Worm (Caenorhabditis elegans): ENCODE results near the gene ssq-3.

The ssq-3 gene

DNA sequence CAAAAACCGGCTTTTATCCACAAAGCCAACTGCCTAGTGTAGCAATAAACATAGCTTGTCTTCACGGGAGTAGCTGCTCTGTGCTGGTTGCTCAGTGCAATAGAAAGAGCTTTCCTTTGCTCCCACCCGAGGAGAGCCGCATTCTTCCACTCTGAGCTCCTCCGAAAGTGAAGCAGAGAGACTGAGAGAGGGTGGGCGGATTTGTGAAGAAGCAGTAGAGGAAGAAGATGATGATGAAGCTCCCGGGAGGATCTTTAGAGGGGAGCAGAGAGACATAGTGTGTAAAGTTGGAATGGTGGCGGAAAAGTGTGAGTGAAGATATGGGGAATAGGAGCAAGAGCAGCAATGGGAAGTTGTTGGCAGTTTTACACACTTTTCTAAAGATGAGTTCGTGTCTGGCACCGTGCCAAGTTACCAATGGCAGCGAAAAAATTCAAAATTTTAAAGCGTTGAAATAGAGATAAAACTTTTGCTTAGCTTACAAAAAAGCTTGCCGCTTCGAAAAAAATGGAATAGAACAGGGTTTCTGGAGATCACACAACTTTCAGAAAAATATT lies 12.8 kb upstream of the ssq-3 start, which contains the start of gene ZC477.4:
ZC477.4 (minus strand) TSS at position 276 of the 557 bp plus-strand sequence.
- TF ChIP-seq him-1 (tag; optimal IDR thresholded peaks at IDR 0.05) (no peak), dao-5 (tag; optimal IDR thresholded peaks at IDR 0.05) (no peak), W03F9.2 (tag; optimal IDR thresholded peaks at IDR 0.05) (no peak)

ce11 chrIV:7099377-7099776 lies 12.0 kb upstream of the ssq-3 start:
- no peak for TF ChIP-seq him-1 (tag; optimal IDR thresholded peaks at IDR 0.05)

DNA sequence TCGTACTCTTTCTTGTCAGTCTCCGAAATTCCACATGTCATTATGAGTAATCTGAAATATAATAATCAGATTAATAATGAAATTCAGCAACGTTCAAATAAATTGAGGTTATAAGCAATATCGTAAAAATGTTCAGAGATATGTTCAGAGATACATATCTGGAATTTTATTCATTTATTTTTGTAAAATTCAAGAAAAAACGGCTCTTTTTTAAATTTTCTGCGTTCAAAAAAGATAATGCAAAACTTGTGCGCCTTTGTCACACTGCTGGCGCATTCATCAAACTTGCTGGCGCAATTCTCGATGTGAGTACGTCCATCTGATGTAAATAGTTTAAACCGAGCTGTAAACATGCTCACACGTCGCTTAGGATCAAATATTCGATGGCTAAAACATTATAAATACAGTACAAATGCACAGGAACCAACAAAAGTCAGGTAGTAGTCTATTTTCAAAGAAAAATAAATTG lies 8.2 kb upstream of the ssq-3 start, which contains the start of the genes rde-8 and ZC477.3:
rde-8 (minus strand) TSS at position 51 of the 469 bp plus-strand sequence.
ZC477.3 (plus strand) TSS at position 282 of the 469 bp plus-strand sequence.
- TF ChIP-seq W03F9.2 (tag; optimal IDR thresholded peaks at IDR 0.05) (peak; percentile 75), him-1 (tag; optimal IDR thresholded peaks at IDR 0.05) (no peak)

ce11 chrIV:7107893-7108292 lies 3.5 kb upstream of the ssq-3 start, which contains the start of gene ZC477.2:
Gene ZC477.2 (plus strand): TSS chrIV:7108193.
- TF ChIP-seq W03F9.2 (tag; optimal IDR thresholded peaks at IDR 0.05) (no peak), dao-5 (tag; optimal IDR thresholded peaks at IDR 0.05) (no peak), him-1 (tag; optimal IDR thresholded peaks at IDR 0.05) (no peak)

ce11 chrIV:7114599-7114998 lies 3.2 kb downstream of the ssq-3 start, which contains the start of gene nas-8:
Gene nas-8 (plus strand): TSS chrIV:7114899.
- no peak for TF ChIP-seq dao-5 (tag; optimal IDR thresholded peaks at IDR 0.05)
- no peak for TF ChIP-seq him-1 (tag; optimal IDR thresholded peaks at IDR 0.05)
- TF ChIP-seq W03F9.2 (tag; optimal IDR thresholded peaks at IDR 0.05), result no peak

ce11 chrIV:7121313-7122055 lies 10.1 kb downstream of the ssq-3 start, which contains the start of the genes C34D4.10 and str-48:
Gene C34D4.10 (minus strand): TSS chrIV:7121413.
Gene str-48 (plus strand): TSS chrIV:7122005.
- TF ChIP-seq dao-5 (tag; optimal IDR thresholded peaks at IDR 0.05) (no peak), him-1 (tag; optimal IDR thresholded peaks at IDR 0.05) (no peak), W03F9.2 (tag; optimal IDR thresholded peaks at IDR 0.05) (no peak)

DNA sequence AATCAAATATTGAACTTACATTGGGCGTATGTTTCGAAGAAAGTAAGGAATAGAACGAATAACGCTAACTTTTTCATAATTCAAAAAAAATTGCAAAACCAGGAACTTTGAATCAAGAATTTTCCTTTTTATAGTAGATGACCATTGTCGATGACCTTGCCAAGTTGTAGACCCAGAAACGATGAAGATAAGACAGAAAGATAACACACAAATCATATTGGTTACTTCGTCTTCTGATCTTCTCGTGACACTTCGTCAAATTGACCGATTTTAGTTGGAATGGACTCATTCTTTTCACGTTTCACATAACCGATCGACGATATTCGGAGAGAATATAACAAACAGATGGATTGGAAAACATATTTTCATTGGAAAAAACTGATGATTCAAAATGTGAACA lies 20.4 kb downstream of the ssq-3 start, which contains the start of gene grsp-3:
grsp-3 (minus strand) TSS at position 149 of the 400 bp plus-strand sequence.
- TF ChIP-seq W03F9.2 (tag; optimal IDR thresholded peaks at IDR 0.05) (no peak), dao-5 (tag; optimal IDR thresholded peaks at IDR 0.05) (no peak), him-1 (tag; optimal IDR thresholded peaks at IDR 0.05) (no peak)

DNA sequence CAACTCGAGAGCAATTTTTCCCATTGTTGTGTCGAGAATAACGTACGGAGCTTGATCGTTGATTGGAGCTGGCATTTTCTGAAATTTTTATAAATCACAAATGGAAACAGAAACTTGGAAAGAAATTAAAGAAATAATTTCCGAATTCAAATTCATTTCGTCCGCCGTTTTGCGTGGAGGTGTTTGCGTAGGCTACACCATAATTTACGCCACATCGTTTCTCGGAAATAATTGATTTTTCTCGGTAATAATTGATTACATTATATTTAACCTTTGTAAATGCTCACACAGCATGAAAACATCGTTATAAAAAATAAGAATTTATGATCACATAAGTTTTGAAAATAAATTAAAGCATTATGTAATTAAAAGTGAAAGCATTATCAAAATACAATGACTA lies 21.7 kb downstream of the ssq-3 start, which contains the start of gene cyn-12:
cyn-12 (minus strand) TSS at position 78 of the 400 bp plus-strand sequence.
- TF ChIP-seq dao-5 (tag; optimal IDR thresholded peaks at IDR 0.05) (no peak), W03F9.2 (tag; optimal IDR thresholded peaks at IDR 0.05) (no peak), him-1 (tag; optimal IDR thresholded peaks at IDR 0.05) (no peak)

DNA sequence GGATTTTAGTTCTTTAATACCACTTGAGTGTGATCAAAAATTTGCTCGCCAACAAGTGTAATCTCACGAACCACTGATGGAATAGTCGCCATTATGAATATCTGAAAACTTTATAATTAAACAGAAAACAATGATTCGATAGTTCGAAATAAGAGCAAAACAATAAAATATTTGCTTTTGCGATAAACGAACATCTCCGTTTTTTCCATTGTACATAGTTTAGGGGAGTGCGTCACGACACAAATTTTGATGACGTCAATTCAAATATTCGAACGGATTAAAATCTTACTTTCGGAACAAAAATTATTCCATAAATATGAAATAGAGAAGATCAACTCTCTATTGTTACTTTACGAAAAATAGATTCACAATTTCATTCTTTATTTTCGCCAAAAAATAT lies 22.6 kb downstream of the ssq-3 start, which contains the start of gene mutd-1:
mutd-1 (minus strand) TSS at position 101 of the 400 bp plus-strand sequence.
- TF ChIP-seq him-1 (tag; optimal IDR thresholded peaks at IDR 0.05) (no peak), W03F9.2 (tag; optimal IDR thresholded peaks at IDR 0.05) (no peak), dao-5 (tag; optimal IDR thresholded peaks at IDR 0.05) (no peak)

- TF ChIP-seq dao-5 (tag; optimal IDR thresholded peaks at IDR 0.05) (no peak), W03F9.2 (tag; optimal IDR thresholded peaks at IDR 0.05) (no peak), him-1 (tag; optimal IDR thresholded peaks at IDR 0.05) (no peak)
These were observed 27.7 kb downstream of the ssq-3 start for ce11 chrIV:7139143-7139542.

- TF ChIP-seq W03F9.2 (tag; optimal IDR thresholded peaks at IDR 0.05) (no peak), dao-5 (tag; optimal IDR thresholded peaks at IDR 0.05) (no peak), him-1 (tag; optimal IDR thresholded peaks at IDR 0.05) (no peak)
These were observed 33.4 kb downstream of the ssq-3 start, which contains the start of gene hecd-1 for ce11 chrIV:7144670-7145257. Gene hecd-1 (minus strand): TSS chrIV:7144720.

DNA sequence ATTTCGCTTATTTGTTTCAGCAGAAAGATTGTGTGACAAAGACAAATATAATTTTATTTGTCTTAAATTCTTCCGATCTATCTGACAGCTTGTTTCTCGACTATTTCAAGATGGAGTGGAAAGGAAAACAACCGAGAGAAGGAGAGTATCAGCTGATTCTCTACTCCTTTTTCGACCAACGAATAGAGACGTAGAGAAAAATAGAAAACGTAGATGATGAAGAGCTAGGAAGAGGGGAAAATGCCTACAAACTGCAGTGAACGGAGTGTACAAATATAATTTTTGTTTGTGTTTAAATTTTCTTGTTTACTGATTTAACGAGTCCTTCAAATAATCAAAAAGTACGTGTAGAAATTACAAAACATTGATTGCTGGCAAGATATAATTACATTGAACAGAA lies 36.3 kb downstream of the ssq-3 start:
- TF ChIP-seq dao-5 (tag; optimal IDR thresholded peaks at IDR 0.05) (no peak), W03F9.2 (tag; optimal IDR thresholded peaks at IDR 0.05) (peak; percentile 21), him-1 (tag; optimal IDR thresholded peaks at IDR 0.05) (no peak)

DNA sequence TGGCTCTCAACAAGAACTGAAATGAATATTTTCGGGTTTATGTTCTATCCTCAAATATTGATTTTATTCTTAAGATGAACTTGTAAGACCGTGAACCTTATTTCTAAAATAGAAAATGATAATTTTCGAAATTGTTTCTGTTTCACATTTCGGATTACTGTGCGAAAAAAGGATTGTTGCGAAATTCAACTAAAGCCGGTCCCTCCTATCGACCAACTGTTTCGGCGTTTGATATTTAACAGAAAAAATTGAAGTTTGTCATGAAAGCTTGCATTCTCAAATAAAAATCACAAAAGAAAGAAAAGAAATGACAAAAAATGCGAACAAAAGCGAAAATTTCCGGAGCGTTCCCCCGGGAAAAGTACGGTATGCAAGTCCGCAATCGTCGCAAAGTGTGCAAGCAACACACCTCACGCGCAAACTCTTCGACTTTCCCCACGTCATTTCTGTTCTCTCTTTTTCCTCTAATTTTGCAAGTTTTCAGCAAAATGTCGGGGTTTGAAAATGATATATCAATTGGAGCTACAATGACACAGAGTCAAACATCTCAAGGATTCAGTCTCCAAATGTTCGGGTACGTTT lies 37.7 kb downstream of the ssq-3 start, which contains the start of gene C34D4.4:
C34D4.4 (plus strand) TSS at position 342 of the 582 bp plus-strand sequence.
- TF ChIP-seq dao-5 (tag; optimal IDR thresholded peaks at IDR 0.05), result no peak
- no peak for TF ChIP-seq W03F9.2 (tag; optimal IDR thresholded peaks at IDR 0.05)
- TF ChIP-seq him-1 (tag; optimal IDR thresholded peaks at IDR 0.05), result no peak
